Fruit fly (Drosophila melanogaster): ENCODE results near the gene CG33920.

The CG33920 gene

DNA sequence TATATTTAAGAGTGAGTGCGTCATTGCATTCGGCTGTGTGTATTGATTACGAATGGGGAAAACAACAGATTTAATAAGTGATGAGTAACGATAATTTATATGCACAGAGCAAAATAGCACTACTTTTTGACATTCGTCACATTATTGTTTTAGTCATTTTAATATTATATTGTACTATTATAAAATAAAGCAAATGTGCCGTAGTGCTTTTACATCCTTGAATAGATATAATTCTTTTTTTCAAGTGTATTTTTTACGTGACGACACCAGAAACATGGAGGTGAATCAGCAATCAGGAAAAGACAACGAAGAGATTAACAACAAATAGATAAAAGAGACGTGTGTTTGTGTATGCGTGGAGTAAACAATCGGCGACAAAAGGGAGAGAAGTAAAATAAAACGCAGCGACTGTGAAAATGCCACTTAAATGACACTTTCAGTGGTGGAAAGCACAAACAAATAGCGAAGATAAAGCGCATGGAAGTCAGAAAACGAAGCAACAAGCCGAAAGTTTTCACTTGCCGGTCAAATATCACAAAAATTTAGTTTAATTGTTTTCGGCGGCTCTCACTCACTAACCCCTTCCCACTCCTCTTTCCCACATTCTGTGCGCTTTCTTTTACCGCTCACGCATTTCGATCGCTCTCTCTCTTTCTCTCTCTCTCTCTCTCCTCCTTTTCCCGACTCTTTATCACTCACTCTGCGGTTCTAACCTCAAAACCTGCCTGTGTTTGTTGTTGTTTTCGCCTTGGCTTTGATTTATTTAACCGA, 14.3 kb upstream of the CG33920 start (continued):
- TF ChIP-seq HmgZ (tag; optimal IDR thresholded peaks at IDR 0.05) (peak; percentile 38), bbx (GFP tag; IDR thresholded peaks at IDR 0.05; ENCODE audit: partially characterized antibody) (no peak), CG9817 (tag; optimal IDR thresholded peaks at IDR 0.05) (peak; percentile 73), Elba2 (GFP tag; optimal IDR thresholded peaks at IDR 0.05) (no peak), dmrt11E (tag; optimal IDR thresholded peaks at IDR 0.05) (peak; percentile 81), Rx (GFP tag; IDR thresholded peaks at IDR 0.05) (peak; percentile 51; the same call in 1 of the 2 replicates), her (GFP tag; optimal IDR thresholded peaks at IDR 0.05) (no peak), CG14860 (GFP tag; IDR thresholded peaks at IDR 0.05; ENCODE audit: partially characterized antibody) (no peak), CG31224 (GFP tag; IDR thresholded peaks at IDR 0.05) (peak; percentile 67; the same call in 1 of the 2 replicates), CTCF (GFP tag; optimal IDR thresholded peaks at IDR 0.05) (peak; percentile 37), CG10147 (GFP tag; optimal IDR thresholded peaks at IDR 0.05) (peak; percentile 79), CG10209 (GFP tag; optimal IDR thresholded peaks at IDR 0.05) (peak; percentile 78), CG4424 (GFP tag; optimal IDR thresholded peaks at IDR 0.05) (peak; percentile 85), Drgx (GFP tag; IDR thresholded peaks at IDR 0.05) (peak; percentile 79), Antp (GFP tag; optimal IDR thresholded peaks at IDR 0.05) (no peak), CG43689 (GFP tag; IDR thresholded peaks at IDR 0.05) (no peak), CG6654 (GFP tag; optimal IDR thresholded peaks at IDR 0.05) (peak; percentile 61), CG9609 (GFP tag; optimal IDR thresholded peaks at IDR 0.05) (no peak), CG1233 (GFP tag; optimal IDR thresholded peaks at IDR 0.05) (peak; percentile 69), CG10979 (tag; optimal IDR thresholded peaks at IDR 0.05) (peak; percentile 92), CG8765 (GFP tag; IDR thresholded peaks at IDR 0.05) (peak; percentile 58), CG34422 (GFP tag; IDR thresholded peaks at IDR 0.05) (peak; percentile 68; the same call in 2 of the 3 replicates), bab2 (GFP tag; optimal IDR thresholded peaks at IDR 0.05) (peak; percentile 37), zfh1 (GFP tag; IDR thresholded peaks at IDR 0.05) (peak; percentile 83), CG10366 (GFP tag; IDR thresholded peaks at IDR 0.05) (peak; percentile 81), ci (GFP tag; IDR thresholded peaks at IDR 0.05) (peak; percentile 89), CG15601 (tag; optimal IDR thresholded peaks at IDR 0.05) (peak; percentile 78), E2f2 (GFP tag; IDR thresholded peaks at IDR 0.05) (peak; percentile 47), CG12155 (GFP tag; optimal IDR thresholded peaks at IDR 0.05) (peak; percentile 55), CG14710 (tag; optimal IDR thresholded peaks at IDR 0.05) (peak; percentile 88), Gug (GFP tag; IDR thresholded peaks at IDR 0.05) (peak; percentile 40; the same call in 2 of the 4 replicates), D (optimal IDR thresholded peaks at IDR 0.05) (no peak), D (GFP tag; optimal IDR thresholded peaks at IDR 0.05) (peak; percentile 84), pzg (GFP tag; optimal IDR thresholded peaks at IDR 0.05) (no peak), Hmx (GFP tag; optimal IDR thresholded peaks at IDR 0.05) (peak; percentile 52), CG15269 (tag; optimal IDR thresholded peaks at IDR 0.05) (peak; percentile 74), CG7745 (tag; optimal IDR thresholded peaks at IDR 0.05) (no peak), org-1 (GFP tag; optimal IDR thresholded peaks at IDR 0.05) (peak; percentile 74), CG7928 (GFP tag; optimal IDR thresholded peaks at IDR 0.05) (peak; percentile 6), CG15514 (GFP tag; optimal IDR thresholded peaks at IDR 0.05) (peak; percentile 44), hbn (GFP tag; IDR thresholded peaks at IDR 0.05; ENCODE audit: partially characterized antibody) (no peak), CG9215 (GFP tag; IDR thresholded peaks at IDR 0.05) (peak; percentile 53; the same call in 1 of the 2 replicates), CG10274 (GFP tag; optimal IDR thresholded peaks at IDR 0.05) (peak; percentile 30), Mad (GFP tag; optimal IDR thresholded peaks at IDR 0.05) (no peak), Hr51 (GFP tag; optimal IDR thresholded peaks at IDR 0.05) (peak in 1 of 2 experiments; percentile 85), dmrt99B (tag; optimal IDR thresholded peaks at IDR 0.05) (peak; percentile 94), H15 (GFP tag; IDR thresholded peaks at IDR 0.05) (peak; percentile 64; the same call in 2 of the 3 replicates), Rfx (GFP tag; IDR thresholded peaks at IDR 0.05) (peak; percentile 76), Camta (GFP tag; optimal IDR thresholded peaks at IDR 0.05) (peak; percentile 51)

Data from whole organism, embryonic.